Worm (Caenorhabditis elegans) whole organism, late embryonic: ENCODE results near the gene F08F8.6.

Source experiments
- F13H6.1 ChIP-seq: sonication (generic microtip); optimal IDR thresholded peaks from 2 replicates; lab custom pipeline; 2016; ENCODE audit warnings: missing genetic modification characterization, missing compliant biosample characterization
- K09A11.1 ChIP-seq: sonication (generic microtip); optimal IDR thresholded peaks from 2 replicates; lab custom pipeline; 2017; ENCODE audit warnings: antibody characterized with exemption, mild to moderate bottlenecking, missing genetic modification characterization, missing compliant biosample characterization; ENCODE audit not compliant: insufficient read depth
- ama-1 ChIP-seq: fragments of 150-350 bp; optimal IDR thresholded peaks from 2 replicates; lab custom pipeline; 2014
- ceh-14 ChIP-seq: sonication (generic microtip); optimal IDR thresholded peaks from 2 replicates; lab custom pipeline; 2016; ENCODE audit warnings: missing genotype, missing genetic modification characterization, missing compliant biosample characterization
- ceh-22 ChIP-seq: sonication (generic microtip); optimal IDR thresholded peaks from 2 replicates; lab custom pipeline; 2017; ENCODE audit warnings: missing biosample characterization, missing genetic modification characterization
- ceh-31 ChIP-seq: sonication (generic microtip); optimal IDR thresholded peaks from 2 replicates; lab custom pipeline; 2016; ENCODE audit warnings: missing genetic modification characterization, missing compliant biosample characterization
- ceh-34 ChIP-seq: sonication (generic microtip); optimal IDR thresholded peaks from 2 replicates; lab custom pipeline; 2016; ENCODE audit warnings: mild to moderate bottlenecking, missing genetic modification characterization, missing compliant biosample characterization
- ceh-45 ChIP-seq: fragments of 200-800 bp; sonication (Bioruptor generic); IDR thresholded peaks from 2 replicates; pipeline ENCODE4 v1.3.6; 2022; ENCODE audit warnings: missing genetic modification reagents, missing genetic modification characterization, missing compliant biosample characterization
- ceh-48 ChIP-seq: sonication (generic microtip); optimal IDR thresholded peaks from 2 replicates; lab custom pipeline; 2016; ENCODE audit warnings: missing genetic modification characterization, inconsistent platforms, missing compliant biosample characterization
- ceh-6 ChIP-seq: fragments of 200-800 bp; sonication (Bioruptor generic); optimal IDR thresholded peaks from 2 replicates; lab custom pipeline; 2018; ENCODE audit warnings: mild to moderate bottlenecking, missing genetic modification characterization, missing compliant biosample characterization
- ceh-9 ChIP-seq: sonication (generic microtip); optimal IDR thresholded peaks from 2 replicates; lab custom pipeline; 2016; ENCODE audit warnings: mild to moderate bottlenecking, missing genetic modification characterization, inconsistent platforms, missing compliant biosample characterization
- che-1 ChIP-seq: sonication (generic microtip); optimal IDR thresholded peaks from 2 replicates; lab custom pipeline; 2016; ENCODE audit warnings: mild to moderate bottlenecking, missing genetic modification characterization, missing compliant biosample characterization
- dmd-4 ChIP-seq: sonication (generic microtip); optimal IDR thresholded peaks from 2 replicates; lab custom pipeline; 2016; ENCODE audit warnings: borderline replicate concordance, missing genetic modification characterization, missing compliant biosample characterization
- dve-1 ChIP-seq: sonication (generic microtip); optimal IDR thresholded peaks from 2 replicates; lab custom pipeline; 2017; ENCODE audit warnings: antibody characterized with exemption, mild to moderate bottlenecking, missing genetic modification characterization, missing compliant biosample characterization
- ets-4 ChIP-seq: sonication (generic microtip); optimal IDR thresholded peaks from 2 replicates; lab custom pipeline; 2016; ENCODE audit warnings: missing genetic modification characterization, missing compliant biosample characterization
- eyg-1 ChIP-seq: sonication (generic microtip); optimal IDR thresholded peaks from 2 replicates; lab custom pipeline; 2016; ENCODE audit warnings: missing genotype, missing genetic modification characterization, missing compliant biosample characterization
- fkh-10 ChIP-seq: fragments of 150-350 bp; optimal IDR thresholded peaks from 2 replicates; lab custom pipeline; 2014; ENCODE audit warnings: missing biosample characterization, missing genetic modification reagents, missing genetic modification characterization
- fkh-6 ChIP-seq: sonication (generic microtip); optimal IDR thresholded peaks from 2 replicates; lab custom pipeline; 2016; ENCODE audit warnings: missing genetic modification characterization, missing compliant biosample characterization
- hlh-13 ChIP-seq: fragments of 200-800 bp; sonication (Bioruptor generic); optimal IDR thresholded peaks from 2 replicates; lab custom pipeline; 2018; ENCODE audit warnings: mild to moderate bottlenecking, missing genetic modification characterization, missing compliant biosample characterization
- hlh-6 ChIP-seq: sonication (generic microtip); optimal IDR thresholded peaks from 2 replicates; lab custom pipeline; 2016; ENCODE audit warnings: missing genotype, missing genetic modification characterization, missing compliant biosample characterization
- lim-6 ChIP-seq: sonication (generic microtip); optimal IDR thresholded peaks from 2 replicates; lab custom pipeline; 2016; ENCODE audit warnings: missing genetic modification characterization, missing compliant biosample characterization
- madf-2 ChIP-seq: sonication (generic microtip); optimal IDR thresholded peaks from 2 replicates; lab custom pipeline; 2017; ENCODE audit warnings: missing genetic modification characterization, missing compliant biosample characterization
- mec-3 ChIP-seq: sonication (generic microtip); optimal IDR thresholded peaks from 2 replicates; lab custom pipeline; 2016; ENCODE audit warnings: borderline replicate concordance, missing genetic modification characterization, missing compliant biosample characterization
- pag-3 ChIP-seq: sonication (generic microtip); optimal IDR thresholded peaks from 2 replicates; lab custom pipeline; 2016; ENCODE audit warnings: missing compliant biosample characterization, missing genetic modification characterization, borderline replicate concordance
- pat-9 ChIP-seq: fragments of 200-800 bp; sonication (Bioruptor generic); optimal IDR thresholded peaks from 2 replicates; lab custom pipeline; 2018; ENCODE audit warnings: mild to moderate bottlenecking, missing genetic modification characterization, moderate library complexity, missing compliant biosample characterization
- pha-2 ChIP-seq: sonication (generic microtip); optimal IDR thresholded peaks from 2 replicates; lab custom pipeline; 2017; ENCODE audit warnings: mild to moderate bottlenecking, missing genetic modification characterization, missing compliant biosample characterization
- pqm-1 ChIP-seq: sonication (generic microtip); optimal IDR thresholded peaks from 2 replicates; lab custom pipeline; 2016; ENCODE audit warnings: missing genetic modification characterization, missing compliant biosample characterization
- rnt-1 ChIP-seq: sonication (generic microtip); optimal IDR thresholded peaks from 2 replicates; lab custom pipeline; 2016; ENCODE audit warnings: missing genetic modification characterization, missing compliant biosample characterization
- sdc-2 ChIP-seq: sonication (generic microtip); optimal IDR thresholded peaks from 2 replicates; lab custom pipeline; 2016; ENCODE audit warnings: missing genotype, missing genetic modification characterization, missing compliant biosample characterization
- sox-4 ChIP-seq: sonication (generic microtip); optimal IDR thresholded peaks from 2 replicates; lab custom pipeline; 2017; ENCODE audit warnings: mild to moderate bottlenecking, missing genetic modification characterization, inconsistent platforms, missing compliant biosample characterization
- syd-9 ChIP-seq: sonication (generic microtip); optimal IDR thresholded peaks from 2 replicates; lab custom pipeline; 2016; ENCODE audit warnings: mild to moderate bottlenecking, missing genetic modification characterization, moderate library complexity, missing compliant biosample characterization
- tbx-2 ChIP-seq: sonication (generic microtip); optimal IDR thresholded peaks from 2 replicates; lab custom pipeline; 2016; ENCODE audit warnings: missing genetic modification characterization, missing compliant biosample characterization
- tbx-7 ChIP-seq: sonication (generic microtip); optimal IDR thresholded peaks from 2 replicates; lab custom pipeline; 2016; ENCODE audit warnings: missing genotype, missing genetic modification characterization, missing compliant biosample characterization
- unc-3 ChIP-seq, 2 experiments: fragments of 200-800 bp in 1 of 2; sonication (Bioruptor generic) in 1 of 2; sonication (generic microtip) in 1 of 2; conservative IDR thresholded peaks in 1 of 2; optimal IDR thresholded peaks in 1 of 2; 2 replicates each; pipeline versions ENCODE4 v1.3.6 to Lab custom; 2016 to 2022; ENCODE audit warnings: missing compliant biosample characterization in 2 of 2, missing genetic modification characterization in 2 of 2, missing genetic modification reagents in 1 of 2
- unc-42 ChIP-seq: sonication (generic microtip); optimal IDR thresholded peaks from 2 replicates; lab custom pipeline; 2016; ENCODE audit warnings: missing genotype, missing genetic modification characterization, missing compliant biosample characterization
- unc-55 ChIP-seq: sonication (generic microtip); optimal IDR thresholded peaks from 2 replicates; lab custom pipeline; 2017; ENCODE audit warnings: missing biosample characterization, missing genetic modification reagents, missing genetic modification characterization

F08F8.6 gene

DNA sequence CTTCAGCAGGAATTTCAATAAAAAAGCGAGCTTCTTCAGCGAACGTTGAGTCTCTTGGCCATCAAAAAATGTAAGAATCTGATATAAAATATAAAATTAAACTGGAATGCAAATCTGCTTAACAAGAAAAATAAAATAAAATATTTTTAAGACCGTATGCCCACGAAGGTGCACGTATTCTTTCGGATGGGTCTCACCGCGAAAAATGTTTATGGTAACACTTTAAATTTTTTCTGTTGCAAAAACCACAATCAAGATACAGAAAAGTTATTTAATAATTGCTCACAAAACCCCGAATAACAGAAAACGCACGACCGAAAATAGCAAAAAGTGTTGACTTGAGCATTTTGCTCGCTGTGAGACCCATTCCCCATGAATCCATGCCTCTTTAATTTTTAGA is 4.4 kb upstream of the F08F8.6 start:
- TF ChIP-seq dmd-4 (tag; lab: Kevin White, UChicago) (no peak), pha-2 (tag; lab: Kevin White, UChicago) (no peak), pqm-1 (no peak), ama-1 (lab: Kevin White, UChicago) (no peak), ceh-9 (tag; lab: Kevin White, UChicago) (no peak), ceh-6 (GFP tag; lab: Kevin White, UChicago) (no peak), ceh-45 (GFP tag; lab: Robert Waterston, UW) (no peak), dve-1 (tag; lab: Kevin White, UChicago) (no peak), pag-3 (tag; lab: Kevin White, UChicago) (no peak), syd-9 (tag; lab: Kevin White, UChicago) (no peak), fkh-6 (tag; lab: Kevin White, UChicago) (no peak), che-1 (tag; lab: Kevin White, UChicago) (no peak), ceh-34 (no peak), sox-4 (tag; lab: Kevin White, UChicago) (no peak), unc-55 (GFP tag; lab: Kevin White, UChicago) (no peak), ceh-48 (tag; lab: Kevin White, UChicago) (no peak), tbx-7 (tag; lab: Kevin White, UChicago) (no peak)

DNA sequence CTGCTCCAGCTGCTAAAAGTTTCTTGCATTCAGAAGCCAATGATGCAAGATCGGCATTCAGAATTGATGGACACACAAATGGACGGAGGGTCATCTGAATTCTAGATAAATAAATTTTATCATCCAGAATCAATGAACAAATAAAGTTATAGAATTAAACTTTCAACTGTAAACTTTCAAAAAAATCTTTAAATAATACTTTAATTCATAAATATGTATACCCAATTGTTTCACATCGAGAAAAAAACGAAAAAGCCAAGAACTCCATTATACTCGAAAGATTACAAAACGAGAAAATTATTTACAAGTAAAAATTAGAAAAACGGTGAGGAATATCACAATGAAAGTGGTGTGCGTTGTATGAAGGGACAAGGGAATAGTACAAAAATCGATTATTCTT is 3.6 kb downstream of the F08F8.6 start, which contains the start of gene F08F8.7:
TSS of gene F08F8.7 (minus strand) at position 101 of the 400 bp plus-strand sequence.
- TF ChIP-seq hlh-13 (no peak), unc-42 (no peak), sdc-2 (tag; lab: Kevin White, UChicago) (no peak), rnt-1 (tag; lab: Kevin White, UChicago) (no peak), ceh-31 (tag; lab: Kevin White, UChicago) (no peak), eyg-1 (tag; lab: Kevin White, UChicago) (no peak), hlh-6 (tag; lab: Kevin White, UChicago) (no peak), syd-9 (tag; lab: Kevin White, UChicago) (no peak), unc-3 (GFP tag; conservative IDR thresholded peaks at IDR 0.05; lab: Robert Waterston, UW) (no peak), unc-3 (tag; optimal IDR thresholded peaks at IDR 0.05; lab: Kevin White, UChicago) (no peak)

DNA sequence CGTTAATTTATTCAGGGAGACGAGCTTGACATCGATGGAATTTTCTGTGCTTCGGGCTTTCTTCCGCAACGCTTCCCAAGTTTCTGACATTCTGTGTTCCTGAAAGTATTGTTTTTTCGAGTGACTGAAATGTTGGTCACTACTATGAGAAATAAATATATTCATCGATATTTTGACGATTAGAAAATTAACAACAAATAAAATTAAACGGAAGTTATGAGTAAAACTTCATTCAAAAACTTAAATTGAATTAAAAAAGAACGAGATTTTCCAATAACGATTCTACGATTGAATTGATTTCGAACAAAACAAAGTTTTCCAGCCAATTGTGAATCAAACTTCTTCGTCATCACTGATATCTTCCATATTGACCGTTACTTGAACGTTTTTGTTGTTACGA is 5.6 kb downstream of the F08F8.6 start, which contains the start of gene gos-28:
TSS of gene gos-28 (minus strand) at position 101 of the 400 bp plus-strand sequence.
- TF ChIP-seq ceh-14 (no peak), pat-9 (tag; lab: Kevin White, UChicago) (no peak), F13H6.1 (no peak), pha-2 (tag; lab: Kevin White, UChicago) (no peak), tbx-2 (tag; lab: Kevin White, UChicago) (no peak), fkh-10 (GFP tag; lab: Kevin White, UChicago) (no peak)

DNA sequence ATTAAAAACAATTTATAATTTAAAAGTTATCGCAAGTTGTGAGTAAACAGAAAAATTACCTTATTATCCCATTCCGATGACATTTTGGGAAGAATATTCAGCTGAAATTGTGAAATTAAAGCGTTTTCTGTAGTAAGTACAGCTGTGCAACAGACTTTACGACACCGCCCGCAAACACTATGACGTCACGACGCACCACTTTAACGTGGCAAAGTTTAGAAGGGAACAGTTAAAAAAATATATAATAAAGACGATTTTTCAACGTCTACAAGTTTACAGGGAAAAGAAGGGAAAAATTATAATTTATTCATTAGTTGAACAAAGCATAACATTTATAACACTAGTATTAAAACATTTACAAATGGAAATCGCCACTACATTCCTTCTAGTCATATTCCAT is 10.4 kb downstream of the F08F8.6 start, which contains the start of gene F08F8.9:
TSS of gene F08F8.9 (minus strand) at position 101 of the 400 bp plus-strand sequence.
- TF ChIP-seq eyg-1 (tag; lab: Kevin White, UChicago), result no peak
- TF ChIP-seq ceh-22, result no peak
- TF ChIP-seq unc-3 (GFP tag; conservative IDR thresholded peaks at IDR 0.05; lab: Robert Waterston, UW), result no peak
- TF ChIP-seq unc-3 (tag; optimal IDR thresholded peaks at IDR 0.05; lab: Kevin White, UChicago), result no peak
- TF ChIP-seq syd-9 (tag; lab: Kevin White, UChicago), result no peak
- TF ChIP-seq mec-3 (tag; lab: Kevin White, UChicago), result no peak
- no peak for TF ChIP-seq K09A11.1
- TF ChIP-seq rnt-1 (tag; lab: Kevin White, UChicago), result no peak
- no peak for TF ChIP-seq lim-6 (tag; lab: Kevin White, UChicago)
- no peak for TF ChIP-seq ama-1 (lab: Kevin White, UChicago)
- no peak for TF ChIP-seq ets-4
- no peak for TF ChIP-seq madf-2
- TF ChIP-seq, all 69 proteins: peak for 0
